Fruit fly (Drosophila melanogaster): ENCODE measurements around the gene CG32579.

Gene CG32579

dm6 chrX:16303636-16304035 is 19.4 kb upstream of the CG32579 start, which contains the start of gene CG3679 (continued):
- TF ChIP-seq Hr78 (GFP tag; optimal IDR thresholded peaks at IDR 0.05) (no peak), pzg (GFP tag; optimal IDR thresholded peaks at IDR 0.05) (peak; percentile 38), CG10274 (GFP tag; optimal IDR thresholded peaks at IDR 0.05) (no peak), her (GFP tag; optimal IDR thresholded peaks at IDR 0.05) (no peak), oc (tag; optimal IDR thresholded peaks at IDR 0.05) (no peak), CG14965 (GFP tag; optimal IDR thresholded peaks at IDR 0.05; ENCODE audit: borderline replicate concordance) (no peak), corto (GFP tag; optimal IDR thresholded peaks at IDR 0.05) (no peak), CoRest (tag; optimal IDR thresholded peaks at IDR 0.05) (no peak), CG1529 (GFP tag; optimal IDR thresholded peaks at IDR 0.05) (no peak), Xbp1 (GFP tag; optimal IDR thresholded peaks at IDR 0.05) (no peak), run (tag; optimal IDR thresholded peaks at IDR 0.05) (no peak), CG17829 (tag; optimal IDR thresholded peaks at IDR 0.05) (no peak), CG18619 (GFP tag; optimal IDR thresholded peaks at IDR 0.05) (no peak), Jarid2 (GFP tag; optimal IDR thresholded peaks at IDR 0.05) (no peak), CG1792 (GFP tag; optimal IDR thresholded peaks at IDR 0.05) (no peak), CG2116 (GFP tag; optimal IDR thresholded peaks at IDR 0.05) (peak; percentile 75), CG9609 (GFP tag; optimal IDR thresholded peaks at IDR 0.05) (no peak), CG7839 (tag; optimal IDR thresholded peaks at IDR 0.05) (no peak), Fer3 (tag; optimal IDR thresholded peaks at IDR 0.05) (no peak), wdn (GFP tag; IDR thresholded peaks at IDR 0.05) (no peak), CG4360 (GFP tag; IDR thresholded peaks at IDR 0.05) (no peak), kay (GFP tag; optimal IDR thresholded peaks at IDR 0.05) (no peak), ranshi (GFP tag; IDR thresholded peaks at IDR 0.05) (no peak), sima (GFP tag; optimal IDR thresholded peaks at IDR 0.05) (no peak), Hand (GFP tag; optimal IDR thresholded peaks at IDR 0.05) (no peak), CG1603 (tag; optimal IDR thresholded peaks at IDR 0.05) (no peak), Fer2 (tag; optimal IDR thresholded peaks at IDR 0.05) (no peak), Tbp (GFP tag; optimal IDR thresholded peaks at IDR 0.05) (no peak), Sox102F (GFP tag; optimal IDR thresholded peaks at IDR 0.05) (no peak), p53 (GFP tag; optimal IDR thresholded peaks at IDR 0.05) (no peak), grn (GFP tag; optimal IDR thresholded peaks at IDR 0.05) (no peak), CG31441 (GFP tag; IDR thresholded peaks at IDR 0.05) (no peak), CkIIα-i1 (GFP tag; IDR thresholded peaks at IDR 0.05) (no peak), caup (GFP tag; optimal IDR thresholded peaks at IDR 0.05; ENCODE audit: severe bottlenecking) (no peak), ara (GFP tag; IDR thresholded peaks at IDR 0.05) (no peak), Usf (GFP tag; optimal IDR thresholded peaks at IDR 0.05) (no peak), B-H2 (GFP tag; optimal IDR thresholded peaks at IDR 0.05) (no peak), hbn (GFP tag; IDR thresholded peaks at IDR 0.05; ENCODE audit: partially characterized antibody) (peak; percentile 58; the same call in 1 of the 2 replicates), pum (GFP tag; optimal IDR thresholded peaks at IDR 0.05) (no peak), nerfin-2 (GFP tag; IDR thresholded peaks at IDR 0.05; ENCODE audit: partially characterized antibody) (peak; percentile 69), Oli (tag; optimal IDR thresholded peaks at IDR 0.05) (no peak), cwo (GFP tag; optimal IDR thresholded peaks at IDR 0.05) (no peak), MBD-R2 (GFP tag; IDR thresholded peaks at IDR 0.05) (no peak), CG3163 (GFP tag; optimal IDR thresholded peaks at IDR 0.05) (no peak), CG15269 (tag; optimal IDR thresholded peaks at IDR 0.05) (no peak), CG1024 (GFP tag; IDR thresholded peaks at IDR 0.05) (0 out of 2 replicates have a peak, but pooled peaks have one; percentile 31), CG30020 (tag; optimal IDR thresholded peaks at IDR 0.05) (peak; percentile 93), ato (GFP tag; IDR thresholded peaks at IDR 0.05; ENCODE audit: partially characterized antibody) (no peak), salm (tag; optimal IDR thresholded peaks at IDR 0.05) (no peak), CG16813 (GFP tag; IDR thresholded peaks at IDR 0.05; ENCODE audit: partially characterized antibody) (peak; percentile 66)
